Worm (Caenorhabditis elegans): Measurements from ENCODE around the gene F28B4.3.
A peak's percentile ranks its signal among the peaks of the same experiment; 100 is the strongest.

Gene F28B4.3

ce11 chrX:3272580-3272979 is 37.4 kb upstream of the F28B4.3 start, which contains the start of gene K09C4.7:
TSS of gene K09C4.7 (plus strand) at chrX:3272880.
- TF ChIP-seq ham-2 (GFP tag; optimal IDR thresholded peaks at IDR 0.05) (no peak), hlh-1 (tag; optimal IDR thresholded peaks at IDR 0.05) (no peak), nhr-76 (tag; optimal IDR thresholded peaks at IDR 0.05) (no peak), nhr-237 (tag; optimal IDR thresholded peaks at IDR 0.05) (no peak), ztf-11 (tag; optimal IDR thresholded peaks at IDR 0.05) (no peak), elt-3 (tag; optimal IDR thresholded peaks at IDR 0.05) (no peak)

- TF ChIP-seq ham-2 (GFP tag; optimal IDR thresholded peaks at IDR 0.05) (no peak), lin-32 (GFP tag; optimal IDR thresholded peaks at IDR 0.05) (no peak), blmp-1 (tag; optimal IDR thresholded peaks at IDR 0.05) (no peak), M03D4.4 (tag; optimal IDR thresholded peaks at IDR 0.05) (no peak), zip-8 (tag; optimal IDR thresholded peaks at IDR 0.05) (no peak), elt-1 (tag; optimal IDR thresholded peaks at IDR 0.05; ENCODE audit: borderline replicate concordance, insufficient read depth) (no peak), elt-3 (tag; optimal IDR thresholded peaks at IDR 0.05) (no peak), cnd-1 (tag; optimal IDR thresholded peaks at IDR 0.05) (no peak), drap-1 (GFP tag; optimal IDR thresholded peaks at IDR 0.05) (no peak), bed-3 (GFP tag; optimal IDR thresholded peaks at IDR 0.05) (no peak)
These were observed 36.5 kb upstream of the F28B4.3 start, which contains the start of gene K09C4.9 for ce11 chrX:3271673-3272072. TSS of gene K09C4.9 (minus strand) at chrX:3271773.

- peak; percentile 11 for TF ChIP-seq unc-62 (GFP tag; optimal IDR thresholded peaks at IDR 0.05)
- no peak for TF ChIP-seq elt-3 (tag; optimal IDR thresholded peaks at IDR 0.05)
- peak; percentile 45 for TF ChIP-seq nhr-2 (tag; optimal IDR thresholded peaks at IDR 0.05)
These were observed 35.6 kb upstream of the F28B4.3 start, which contains the start of gene sul-1 for ce11 chrX:3270806-3271205. TSS of gene sul-1 (minus strand) at chrX:3270906.

- TF ChIP-seq ham-2 (GFP tag; optimal IDR thresholded peaks at IDR 0.05) (no peak), lin-13 (tag; optimal IDR thresholded peaks at IDR 0.05) (no peak), unc-120 (tag; optimal IDR thresholded peaks at IDR 0.05; ENCODE audit: poor library complexity, severe bottlenecking) (no peak), blmp-1 (tag; optimal IDR thresholded peaks at IDR 0.05) (no peak), elt-1 (tag; optimal IDR thresholded peaks at IDR 0.05; ENCODE audit: borderline replicate concordance, insufficient read depth) (no peak), hlh-1 (tag; optimal IDR thresholded peaks at IDR 0.05) (no peak)
These were observed 27.4 kb upstream of the F28B4.3 start, which contains the start of gene fbxb-71 for ce11 chrX:3262600-3262999. TSS of gene fbxb-71 (plus strand) at chrX:3262900.

ce11 chrX:3260509-3260908 is 25.3 kb upstream of the F28B4.3 start, which contains the start of gene lbp-2:
TSS of gene lbp-2 (plus strand) at chrX:3260610.
- TF ChIP-seq nhr-237 (tag; optimal IDR thresholded peaks at IDR 0.05), result no peak
- no peak for TF ChIP-seq ceh-39 (tag; optimal IDR thresholded peaks at IDR 0.05)
- TF ChIP-seq blmp-1 (tag; optimal IDR thresholded peaks at IDR 0.05), result no peak
- TF ChIP-seq nhr-12 (tag; optimal IDR thresholded peaks at IDR 0.05), result no peak
- no peak for TF ChIP-seq unc-62 (GFP tag; optimal IDR thresholded peaks at IDR 0.05)
- no peak for TF ChIP-seq pha-4 (tag; optimal IDR thresholded peaks at IDR 0.05)
- TF ChIP-seq snpc-4 (tag; optimal IDR thresholded peaks at IDR 0.05), result no peak
- TF ChIP-seq ces-1 (GFP tag; optimal IDR thresholded peaks at IDR 0.05), result no peak
- TF ChIP-seq flh-1 (GFP tag; optimal IDR thresholded peaks at IDR 0.05), result no peak
- no peak for TF ChIP-seq mls-2 (tag; optimal IDR thresholded peaks at IDR 0.05)
- TF ChIP-seq elt-1 (tag; optimal IDR thresholded peaks at IDR 0.05; ENCODE audit: borderline replicate concordance, insufficient read depth), result no peak
- no peak for TF ChIP-seq unc-120 (tag; optimal IDR thresholded peaks at IDR 0.05; ENCODE audit: poor library complexity, severe bottlenecking)
- TF ChIP-seq M03D4.4 (tag; optimal IDR thresholded peaks at IDR 0.05), result no peak
- no peak for TF ChIP-seq tbx-8 (GFP tag; optimal IDR thresholded peaks at IDR 0.05)

ce11 chrX:3258842-3259241 is 23.6 kb upstream of the F28B4.3 start, which contains the start of gene lbp-1:
TSS of gene lbp-1 (plus strand) at chrX:3259142.
- TF ChIP-seq sem-2 (GFP tag; optimal IDR thresholded peaks at IDR 0.05), result no peak
- peak; percentile 6 for TF ChIP-seq ham-2 (GFP tag; optimal IDR thresholded peaks at IDR 0.05)
- TF ChIP-seq unc-39 (tag; optimal IDR thresholded peaks at IDR 0.05), result no peak
- TF ChIP-seq hlh-1 (tag; optimal IDR thresholded peaks at IDR 0.05), result peak; percentile 13
- peak; percentile 47 for TF ChIP-seq nhr-12 (tag; optimal IDR thresholded peaks at IDR 0.05)
- no peak for TF ChIP-seq ces-1 (GFP tag; optimal IDR thresholded peaks at IDR 0.05)
- no peak for TF ChIP-seq sptf-1 (tag; optimal IDR thresholded peaks at IDR 0.05)
- no peak for TF ChIP-seq ceh-43 (GFP tag; optimal IDR thresholded peaks at IDR 0.05)

All from whole organism, mixed stage, embryonic.